Comparison of ENCODE assay signal across 1 fruit fly cellular context in the genomic region with DNA sequence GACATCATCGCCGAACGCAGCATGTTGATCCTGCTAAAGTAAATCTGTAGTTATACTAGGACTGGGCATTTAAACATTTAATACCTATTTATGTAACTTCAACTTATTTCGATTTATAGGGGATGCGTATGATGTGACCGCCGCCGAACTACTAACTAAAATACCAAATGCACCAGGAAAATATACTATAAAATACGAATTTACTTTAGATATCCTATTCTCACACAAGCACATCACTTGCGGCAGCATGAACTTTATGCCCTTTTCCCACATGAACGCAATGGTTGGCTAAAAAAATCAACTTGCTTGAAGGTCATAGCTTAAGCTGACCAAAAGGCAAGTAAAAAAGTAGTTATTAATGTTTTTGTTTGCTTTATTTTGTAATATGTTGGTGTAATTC.
TF ChIP-seq lines count a peak whose summit lies in the region.

Gene ND-20 (minus strand): TSS at position 155 of the 400 bp plus-strand sequence.

TF ChIP-seq in whole organism, embryonic, 481 proteins besides CTCF, POLR2A, EP300 and RAD21 (continued from another document and continues in another):
- TF ChIP-seq CG4707 (GFP tag; optimal IDR thresholded peaks at IDR 0.05; lab: Kevin White, UChicago), result no peak
- peak; percentile 17 for TF ChIP-seq HLH54F (GFP tag; optimal IDR thresholded peaks at IDR 0.05; lab: Kevin White, UChicago)
- no peak for TF ChIP-seq fd96Cb (tag; optimal IDR thresholded peaks at IDR 0.05; lab: Kevin White, UChicago)
- TF ChIP-seq CG1024 (GFP tag; IDR thresholded peaks at IDR 0.05; lab: Robert Waterston, UW), result peak; percentile 89
- peak; percentile 59 for TF ChIP-seq MBD-R2 (GFP tag; IDR thresholded peaks at IDR 0.05; lab: Robert Waterston, UW)
- no peak for TF ChIP-seq NFAT (GFP tag; IDR thresholded peaks at IDR 0.05; lab: Robert Waterston, UW)
- no peak for TF ChIP-seq CG8765 (GFP tag; IDR thresholded peaks at IDR 0.05; lab: Robert Waterston, UW)
- TF ChIP-seq stwl (tag; optimal IDR thresholded peaks at IDR 0.05; lab: Kevin White, UChicago), result peak; percentile 56
- TF ChIP-seq lbe (GFP tag; optimal IDR thresholded peaks at IDR 0.05; lab: Kevin White, UChicago), result no peak
- peak; percentile 11 for TF ChIP-seq CG2116 (GFP tag; optimal IDR thresholded peaks at IDR 0.05; lab: Kevin White, UChicago)
- peak; percentile 13; the same call in 1 of the 3 replicates for TF ChIP-seq Opbp (GFP tag; IDR thresholded peaks at IDR 0.05; lab: Robert Waterston, UW; ENCODE audit: partially characterized antibody)
- no peak for TF ChIP-seq Hand (GFP tag; optimal IDR thresholded peaks at IDR 0.05; lab: Kevin White, UChicago)
- peak; percentile 98 for TF ChIP-seq CG7357 (GFP tag; IDR thresholded peaks at IDR 0.05; lab: Robert Waterston, UW)
- no peak for TF ChIP-seq CG9437 (GFP tag; optimal IDR thresholded peaks at IDR 0.05; lab: Kevin White, UChicago)
- no peak for TF ChIP-seq CG12299 (tag; optimal IDR thresholded peaks at IDR 0.05; lab: Kevin White, UChicago)
- TF ChIP-seq fd3F (GFP tag; optimal IDR thresholded peaks at IDR 0.05; lab: Kevin White, UChicago), result no peak
- TF ChIP-seq CG9797 (GFP tag; optimal IDR thresholded peaks at IDR 0.05; lab: Kevin White, UChicago), result peak; percentile 81
- peak; percentile 31 for TF ChIP-seq trem (tag; optimal IDR thresholded peaks at IDR 0.05; lab: Kevin White, UChicago)
- TF ChIP-seq CG2120 (GFP tag; optimal IDR thresholded peaks at IDR 0.05; lab: Kevin White, UChicago), result peak; percentile 35
- TF ChIP-seq Taf1 (GFP tag; IDR thresholded peaks at IDR 0.05; lab: Robert Waterston, UW), result no peak
- peak; percentile 43 for TF ChIP-seq CG2712 (tag; optimal IDR thresholded peaks at IDR 0.05; lab: Kevin White, UChicago)
- no peak for TF ChIP-seq CG1602 (GFP tag; optimal IDR thresholded peaks at IDR 0.05; lab: Kevin White, UChicago)
- peak; percentile 3 for TF ChIP-seq PHDP (tag; optimal IDR thresholded peaks at IDR 0.05; lab: Kevin White, UChicago)
- no peak for TF ChIP-seq Hr51 (GFP tag; optimal IDR thresholded peaks at IDR 0.05; lab: Kevin White, UChicago)
- no peak for TF ChIP-seq dmrt11E (tag; optimal IDR thresholded peaks at IDR 0.05; lab: Kevin White, UChicago)
- TF ChIP-seq Hsf (GFP tag; optimal IDR thresholded peaks at IDR 0.05; lab: Kevin White, UChicago), result peak; percentile 1
- TF ChIP-seq CG17361 (GFP tag; IDR thresholded peaks at IDR 0.05; lab: Robert Waterston, UW), result 0 out of 3 replicates have a peak, but pooled peaks have one; percentile 27
- TF ChIP-seq unpg (GFP tag; optimal IDR thresholded peaks at IDR 0.05; lab: Kevin White, UChicago), result peak; percentile 0
- no peak for TF ChIP-seq CG4328 (GFP tag; optimal IDR thresholded peaks at IDR 0.05; lab: Kevin White, UChicago)
- TF ChIP-seq exex (tag; optimal IDR thresholded peaks at IDR 0.05; lab: Kevin White, UChicago), result no peak
- peak; percentile 9 for TF ChIP-seq Bteb2 (GFP tag; optimal IDR thresholded peaks at IDR 0.05; lab: Kevin White, UChicago)
- peak; percentile 39 for TF ChIP-seq Ets97D (GFP tag; optimal IDR thresholded peaks at IDR 0.05; lab: Kevin White, UChicago)
- no peak for TF ChIP-seq CG15479 (GFP tag; optimal IDR thresholded peaks at IDR 0.05; lab: Kevin White, UChicago)
- no peak for TF ChIP-seq prd (optimal IDR thresholded peaks at IDR 0.05; lab: Kevin White, UChicago)
- TF ChIP-seq prd (GFP tag; IDR thresholded peaks at IDR 0.05; lab: Robert Waterston, UW), result no peak
- peak; percentile 28 for TF ChIP-seq CG8924 (tag; optimal IDR thresholded peaks at IDR 0.05; lab: Kevin White, UChicago)
- no peak for TF ChIP-seq Ravus (GFP tag; IDR thresholded peaks at IDR 0.05; lab: Robert Waterston, UW)
- TF ChIP-seq CG32772 (GFP tag; IDR thresholded peaks at IDR 0.05; lab: Robert Waterston, UW), result no peak
- TF ChIP-seq HLHmδ (GFP tag; optimal IDR thresholded peaks at IDR 0.05; lab: Kevin White, UChicago), result no peak
- no peak for TF ChIP-seq CG14014 (GFP tag; IDR thresholded peaks at IDR 0.05; lab: Robert Waterston, UW)
- TF ChIP-seq gce (GFP tag; IDR thresholded peaks at IDR 0.05; lab: Robert Waterston, UW), result no peak
- no peak for TF ChIP-seq CG13123 (GFP tag; optimal IDR thresholded peaks at IDR 0.05; lab: Kevin White, UChicago)
- TF ChIP-seq twi (tag; optimal IDR thresholded peaks at IDR 0.05; lab: Kevin White, UChicago), result no peak
- no peak for TF ChIP-seq az2 (GFP tag; optimal IDR thresholded peaks at IDR 0.05; lab: Kevin White, UChicago)
- no peak for TF ChIP-seq D19B (GFP tag; optimal IDR thresholded peaks at IDR 0.05; lab: Kevin White, UChicago)
- TF ChIP-seq nom (GFP tag; optimal IDR thresholded peaks at IDR 0.05; lab: Kevin White, UChicago), result no peak
- no peak for TF ChIP-seq CG31388 (GFP tag; optimal IDR thresholded peaks at IDR 0.05; lab: Kevin White, UChicago)
- no peak for TF ChIP-seq Bgb (GFP tag; IDR thresholded peaks at IDR 0.05; lab: Robert Waterston, UW; ENCODE audit: partially characterized antibody)
- peak; percentile 85 for TF ChIP-seq row (GFP tag; IDR thresholded peaks at IDR 0.05; lab: Robert Waterston, UW)
- no peak for TF ChIP-seq CG11695 (GFP tag; IDR thresholded peaks at IDR 0.05; lab: Robert Waterston, UW)
- peak; percentile 52 for TF ChIP-seq vvl (GFP tag; IDR thresholded peaks at IDR 0.05; lab: Robert Waterston, UW)
- peak; percentile 21 for TF ChIP-seq Dp (GFP tag; optimal IDR thresholded peaks at IDR 0.05; lab: Kevin White, UChicago)
- TF ChIP-seq zen (tag; optimal IDR thresholded peaks at IDR 0.05; lab: Kevin White, UChicago), result peak; percentile 64
- no peak for TF ChIP-seq CG11560 (tag; IDR thresholded peaks at IDR 0.05; lab: Robert Waterston, UW)
- no peak for TF ChIP-seq Vsx1 (GFP tag; optimal IDR thresholded peaks at IDR 0.05; lab: Kevin White, UChicago)
- TF ChIP-seq CG9215 (GFP tag; IDR thresholded peaks at IDR 0.05; lab: Robert Waterston, UW), result no peak
- peak in 1 of 3 experiments; percentile 99 for TF ChIP-seq lola (GFP tag; optimal IDR thresholded peaks at IDR 0.05; lab: Kevin White, UChicago)
- peak; percentile 38; the same call in 1 of the 3 replicates for TF ChIP-seq knrl (GFP tag; IDR thresholded peaks at IDR 0.05; lab: Robert Waterston, UW; ENCODE audit: partially characterized antibody)
- TF ChIP-seq wor (GFP tag; IDR thresholded peaks at IDR 0.05; lab: Robert Waterston, UW), result no peak
- no peak for TF ChIP-seq CG10321 (GFP tag; IDR thresholded peaks at IDR 0.05; lab: Robert Waterston, UW)
- peak; percentile 86 for TF ChIP-seq CG1603 (tag; optimal IDR thresholded peaks at IDR 0.05; lab: Kevin White, UChicago)
- peak; percentile 54 for TF ChIP-seq nmo (GFP tag; optimal IDR thresholded peaks at IDR 0.05; lab: Kevin White, UChicago)
- TF ChIP-seq pfk (GFP tag; optimal IDR thresholded peaks at IDR 0.05; lab: Kevin White, UChicago), result peak; percentile 34
- no peak for TF ChIP-seq sim (GFP tag; IDR thresholded peaks at IDR 0.05; lab: Robert Waterston, UW)
- peak in 1 of 2 experiments; percentile 77 for TF ChIP-seq Dfd (GFP tag; optimal IDR thresholded peaks at IDR 0.05; lab: Kevin White, UChicago)
- no peak for TF ChIP-seq cwo (GFP tag; optimal IDR thresholded peaks at IDR 0.05; lab: Kevin White, UChicago)
- TF ChIP-seq CG11504 (tag; optimal IDR thresholded peaks at IDR 0.05; lab: Kevin White, UChicago), result no peak
- TF ChIP-seq pan (optimal IDR thresholded peaks at IDR 0.05; lab: Kevin White, UChicago), result no peak
- no peak for TF ChIP-seq pan (GFP tag; optimal IDR thresholded peaks at IDR 0.05 in 1 of 2, IDR thresholded peaks at IDR 0.05 in 1 of 2)
- TF ChIP-seq YL-1 (GFP tag; optimal IDR thresholded peaks at IDR 0.05; lab: Kevin White, UChicago), result peak; percentile 61
- peak; percentile 97 for TF ChIP-seq CG30020 (tag; optimal IDR thresholded peaks at IDR 0.05; lab: Kevin White, UChicago)
- TF ChIP-seq Neu2 (GFP tag; optimal IDR thresholded peaks at IDR 0.05; lab: Kevin White, UChicago; ENCODE audit: borderline replicate concordance), result peak; percentile 66
- TF ChIP-seq nerfin-1 (tag; optimal IDR thresholded peaks at IDR 0.05; lab: Kevin White, UChicago), result no peak
- no peak for TF ChIP-seq Nf-YA (GFP tag; IDR thresholded peaks at IDR 0.05; lab: Robert Waterston, UW)
- TF ChIP-seq CG4820 (GFP tag; optimal IDR thresholded peaks at IDR 0.05; lab: Kevin White, UChicago), result no peak
- 0 out of 2 replicates have a peak, but pooled peaks have one; percentile 17 for TF ChIP-seq Scr (GFP tag; IDR thresholded peaks at IDR 0.05; lab: Robert Waterston, UW; ENCODE audit: partially characterized antibody)
- TF ChIP-seq dm (GFP tag; optimal IDR thresholded peaks at IDR 0.05; lab: Kevin White, UChicago), result peak; percentile 4
- TF ChIP-seq CG17385 (GFP tag; optimal IDR thresholded peaks at IDR 0.05; lab: Kevin White, UChicago), result no peak
- no peak for TF ChIP-seq CG7556 (GFP tag; optimal IDR thresholded peaks at IDR 0.05; lab: Kevin White, UChicago)
- TF ChIP-seq MTF-1 (GFP tag; optimal IDR thresholded peaks at IDR 0.05; lab: Kevin White, UChicago; ENCODE audit: borderline replicate concordance), result no peak
- no peak for TF ChIP-seq CG1832 (GFP tag; optimal IDR thresholded peaks at IDR 0.05; lab: Kevin White, UChicago)
- TF ChIP-seq CG43689 (GFP tag; IDR thresholded peaks at IDR 0.05; lab: Robert Waterston, UW), result no peak
- TF ChIP-seq sc (optimal IDR thresholded peaks at IDR 0.05; lab: Kevin White, UChicago), result no peak
- no peak for TF ChIP-seq sc (GFP tag; optimal IDR thresholded peaks at IDR 0.05; lab: Kevin White, UChicago)
- no peak for TF ChIP-seq Chrac-16 (GFP tag; optimal IDR thresholded peaks at IDR 0.05; lab: Kevin White, UChicago)
- TF ChIP-seq BEAF-32 (GFP tag; optimal IDR thresholded peaks at IDR 0.05; lab: Kevin White, UChicago), result peak; percentile 57
- TF ChIP-seq CG12659 (GFP tag; optimal IDR thresholded peaks at IDR 0.05; lab: Kevin White, UChicago), result peak; percentile 65
- TF ChIP-seq sens (GFP tag; lab: Kevin White, UChicago), result peak; percentile 80
- TF ChIP-seq crp (GFP tag; optimal IDR thresholded peaks at IDR 0.05; lab: Kevin White, UChicago), result peak in 1 of 2 experiments; percentile 13
- no peak for TF ChIP-seq CG11093 (GFP tag; IDR thresholded peaks at IDR 0.05; lab: Robert Waterston, UW)
- peak; percentile 43 for TF ChIP-seq CHES-1-like (GFP tag; optimal IDR thresholded peaks at IDR 0.05; lab: Kevin White, UChicago)
- no peak for TF ChIP-seq klu (GFP tag; IDR thresholded peaks at IDR 0.05; lab: Robert Waterston, UW)
- TF ChIP-seq Hr39 (optimal IDR thresholded peaks at IDR 0.05; lab: Kevin White, UChicago), result no peak
- TF ChIP-seq tgo (GFP tag; IDR thresholded peaks at IDR 0.05; lab: Robert Waterston, UW), result no peak
- 0 out of 2 replicates have a peak, but pooled peaks have one; percentile 42 for TF ChIP-seq Rfx (GFP tag; IDR thresholded peaks at IDR 0.05; lab: Robert Waterston, UW)
- TF ChIP-seq CG8281 (tag; optimal IDR thresholded peaks at IDR 0.05; lab: Kevin White, UChicago), result no peak
- no peak for TF ChIP-seq scrt (GFP tag; optimal IDR thresholded peaks at IDR 0.05; lab: Kevin White, UChicago)
- peak in 1 of 2 experiments; percentile 50 for TF ChIP-seq Hr78 (GFP tag; optimal IDR thresholded peaks at IDR 0.05; lab: Kevin White, UChicago)
- peak; percentile 8 for TF ChIP-seq CG3995 (GFP tag; optimal IDR thresholded peaks at IDR 0.05; lab: Kevin White, UChicago)
- TF ChIP-seq Med (GFP tag; lab: Kevin White, UChicago), result peak; percentile 88
- TF ChIP-seq ftz-f1 (GFP tag; optimal IDR thresholded peaks at IDR 0.05; lab: Kevin White, UChicago), result peak; percentile 90
- no peak for TF ChIP-seq dan (GFP tag; IDR thresholded peaks at IDR 0.05; lab: Robert Waterston, UW)
- no peak for TF ChIP-seq Xrp1 (GFP tag; IDR thresholded peaks at IDR 0.05; lab: Robert Waterston, UW)
- no peak for TF ChIP-seq Fer3 (tag; optimal IDR thresholded peaks at IDR 0.05; lab: Kevin White, UChicago)
- TF ChIP-seq CG3163 (GFP tag; optimal IDR thresholded peaks at IDR 0.05; lab: Kevin White, UChicago), result no peak
- peak; percentile 4 for TF ChIP-seq Deaf1 (tag; optimal IDR thresholded peaks at IDR 0.05; lab: Kevin White, UChicago)
- TF ChIP-seq CG8290 (GFP tag; optimal IDR thresholded peaks at IDR 0.05; lab: Kevin White, UChicago), result peak; percentile 56
- TF ChIP-seq CG8290 (tag; optimal IDR thresholded peaks at IDR 0.05; lab: Kevin White, UChicago), result no peak
- no peak for TF ChIP-seq dimm (GFP tag; IDR thresholded peaks at IDR 0.05; lab: Robert Waterston, UW)
- no peak for TF ChIP-seq Hmx (GFP tag; optimal IDR thresholded peaks at IDR 0.05; lab: Kevin White, UChicago)
- TF ChIP-seq CG7963 (GFP tag; IDR thresholded peaks at IDR 0.05; lab: Robert Waterston, UW; ENCODE audit: partially characterized antibody), result no peak
- TF ChIP-seq CG10267 (tag; optimal IDR thresholded peaks at IDR 0.05; lab: Kevin White, UChicago), result peak; percentile 26
- 0 out of 3 replicates have a peak, but pooled peaks have one; percentile 8 for TF ChIP-seq zfh1 (GFP tag; IDR thresholded peaks at IDR 0.05; lab: Robert Waterston, UW)
- TF ChIP-seq ssp (GFP tag; IDR thresholded peaks at IDR 0.05; lab: Robert Waterston, UW), result peak; percentile 98
- TF ChIP-seq NfI (GFP tag; optimal IDR thresholded peaks at IDR 0.05; lab: Kevin White, UChicago), result no peak
- TF ChIP-seq MESR4 (GFP tag; optimal IDR thresholded peaks at IDR 0.05; lab: Kevin White, UChicago), result peak; percentile 66
- peak; percentile 68 for TF ChIP-seq Ets65A (GFP tag; lab: Kevin White, UChicago)
- TF ChIP-seq pzg (GFP tag; optimal IDR thresholded peaks at IDR 0.05; lab: Kevin White, UChicago), result peak; percentile 88
- TF ChIP-seq CG10979 (tag; optimal IDR thresholded peaks at IDR 0.05; lab: Kevin White, UChicago), result peak; percentile 22
- TF ChIP-seq Gug (GFP tag; IDR thresholded peaks at IDR 0.05; lab: Robert Waterston, UW), result no peak
- TF ChIP-seq bowl (GFP tag; IDR thresholded peaks at IDR 0.05; lab: Robert Waterston, UW), result no peak
- peak in 1 of 2 experiments; percentile 17 for TF ChIP-seq dpn (GFP tag; optimal IDR thresholded peaks at IDR 0.05; lab: Kevin White, UChicago)
- peak; percentile 48 for TF ChIP-seq CoRest (tag; optimal IDR thresholded peaks at IDR 0.05; lab: Kevin White, UChicago)
- no peak for TF ChIP-seq ab (GFP tag; optimal IDR thresholded peaks at IDR 0.05; lab: Kevin White, UChicago)
- TF ChIP-seq hkb (optimal IDR thresholded peaks at IDR 0.05; lab: Kevin White, UChicago), result no peak
- no peak for TF ChIP-seq hkb (GFP tag; IDR thresholded peaks at IDR 0.05; lab: Robert Waterston, UW)
- peak; percentile 26; the same call in 1 of the 2 replicates for TF ChIP-seq wdn (GFP tag; IDR thresholded peaks at IDR 0.05; lab: Robert Waterston, UW)
- no peak for TF ChIP-seq ranshi (GFP tag; IDR thresholded peaks at IDR 0.05; lab: Robert Waterston, UW)
- TF ChIP-seq CG4282 (GFP tag; optimal IDR thresholded peaks at IDR 0.05; lab: Kevin White, UChicago), result no peak
- no peak for TF ChIP-seq slp2 (GFP tag; optimal IDR thresholded peaks at IDR 0.05; lab: Kevin White, UChicago)
- no peak for TF ChIP-seq ttk (GFP tag; IDR thresholded peaks at IDR 0.05; lab: Robert Waterston, UW)
